Worm (Caenorhabditis elegans) whole organism, L1 larva: ENCODE measurements around the gene spp-31.

Experiments
- ceh-90 ChIP-seq: sonication (generic microtip); optimal IDR thresholded peaks from 2 replicates; lab custom pipeline; 2016; ENCODE audit warnings: missing genetic modification characterization, missing compliant biosample characterization
- elt-3 ChIP-seq, 6 experiments: fragments of 150-350 bp in 1 of 6; sonication (generic microtip); optimal IDR thresholded peaks; 2 replicates each; lab custom pipeline; 2017 to 2018; ENCODE audit warnings: missing biosample characterization in 6 of 6, missing genetic modification characterization in 6 of 6, inconsistent platforms in 1 of 6
- sup-37 ChIP-seq: fragments of 200-800 bp; sonication (Bioruptor generic); optimal IDR thresholded peaks from 2 replicates; lab custom pipeline; 2018; ENCODE audit warnings: mild to moderate bottlenecking, missing genetic modification characterization, missing compliant biosample characterization
- tbx-2 ChIP-seq: sonication (generic microtip); optimal IDR thresholded peaks from 2 replicates; lab custom pipeline; 2016; ENCODE audit warnings: missing genetic modification characterization, missing compliant biosample characterization
- unc-62 ChIP-seq: fragments of 150-350 bp; optimal IDR thresholded peaks from 2 replicates; lab custom pipeline; 2014; ENCODE audit warnings: missing biosample characterization, missing genetic modification reagents, missing genetic modification characterization

DNA sequence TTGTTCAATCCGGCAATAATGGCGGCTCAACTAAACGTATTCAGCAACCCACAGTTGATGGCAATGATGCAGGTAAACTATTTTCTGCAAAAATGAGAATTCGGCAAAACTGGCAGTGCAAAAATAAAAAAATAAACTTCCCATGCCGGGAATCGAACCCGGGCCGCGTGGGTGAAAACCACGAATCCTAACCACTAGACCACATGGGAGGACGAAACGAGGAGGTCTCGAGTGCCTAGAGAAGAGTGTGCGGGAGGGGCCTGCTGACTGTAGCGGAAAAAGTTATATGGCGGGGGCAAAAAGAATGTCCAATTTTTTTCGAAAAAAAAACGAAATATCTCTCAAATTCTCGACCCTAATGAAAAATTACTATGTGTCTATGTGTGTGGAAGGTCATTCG, 18.3 kb upstream of the spp-31 start:
- TF ChIP-seq ceh-90 (no peak), unc-62 (GFP tag; lab: Kevin White, UChicago) (no peak), sup-37 (GFP tag; lab: Kevin White, UChicago) (no peak), elt-3 (tag; optimal IDR thresholded peaks at IDR 0.05; lab: Kevin White, UChicago) (peak in 1 of 6 experiments; percentile 17), tbx-2 (peak; percentile 45)
